Worm (Caenorhabditis elegans) whole organism, L1 larva: ENCODE results near the gene F19C6.3.

Experiments used
- C04F5.9 ChIP-seq: sonication (generic microtip); optimal IDR thresholded peaks from 2 replicates; lab custom pipeline; 2016; ENCODE audit warnings: missing genetic modification characterization, missing compliant biosample characterization
- C34B4.2 ChIP-seq: sonication (generic microtip); optimal IDR thresholded peaks from 2 replicates; lab custom pipeline; 2017; ENCODE audit warnings: mild to moderate bottlenecking, missing genetic modification characterization, missing compliant biosample characterization
- Y116A8C.19 ChIP-seq: sonication (generic microtip); optimal IDR thresholded peaks from 2 replicates; lab custom pipeline; 2016; ENCODE audit warnings: missing compliant biosample characterization, missing genetic modification characterization, borderline replicate concordance
- aha-1 ChIP-seq: fragments of 150-350 bp; optimal IDR thresholded peaks from 2 replicates; lab custom pipeline; 2014; ENCODE audit warnings: missing biosample characterization, missing genetic modification characterization
- aly-2 ChIP-seq: fragments of 150-350 bp; optimal IDR thresholded peaks from 2 replicates; lab custom pipeline; 2014; ENCODE audit warnings: missing biosample characterization, missing genetic modification characterization
- blmp-1 ChIP-seq: fragments of 150-350 bp; optimal IDR thresholded peaks from 2 replicates; lab custom pipeline; 2014; ENCODE audit warnings: missing biosample characterization, missing genetic modification characterization
- ceh-82 ChIP-seq, 3 experiments: fragments of 150-350 bp in 1 of 3; sonication (generic microtip) in 2 of 3; optimal IDR thresholded peaks; 2 replicates each; lab custom pipeline; 2014 to 2017; ENCODE audit warnings: missing biosample characterization in 3 of 3, missing genetic modification characterization in 3 of 3
- ceh-88 ChIP-seq: fragments of 200-800 bp; sonication (Bioruptor generic); IDR thresholded peaks from 2 replicates; pipeline ENCODE4 v1.3.6; 2022; ENCODE audit warnings: missing genetic modification characterization, missing compliant biosample characterization
- ceh-90 ChIP-seq: sonication (generic microtip); optimal IDR thresholded peaks from 2 replicates; lab custom pipeline; 2016; ENCODE audit warnings: missing genetic modification characterization, missing compliant biosample characterization
- dsc-1 ChIP-seq: sonication (generic microtip); optimal IDR thresholded peaks from 2 replicates; lab custom pipeline; 2016; ENCODE audit warnings: mild to moderate bottlenecking, missing genetic modification characterization, missing compliant biosample characterization
- efl-1 ChIP-seq, 4 experiments: fragments of 150-350 bp; optimal IDR thresholded peaks in 3 of 4; peaks in 1 of 4; 1 replicate in 1 of 4; 2 replicates in 3 of 4; lab custom pipeline; 2014; ENCODE audit warnings: missing biosample characterization in 2 of 4, missing genetic modification characterization in 2 of 4, missing genetic modification reagents in 2 of 4
- efl-3 ChIP-seq: fragments of 200-800 bp; sonication (Bioruptor generic); optimal IDR thresholded peaks from 2 replicates; lab custom pipeline; 2018; ENCODE audit warnings: mild to moderate bottlenecking, missing genetic modification characterization, missing compliant biosample characterization
- egl-13 ChIP-seq: sonication (generic microtip); optimal IDR thresholded peaks from 2 replicates; lab custom pipeline; 2016; ENCODE audit warnings: missing genotype, missing genetic modification reagents, missing genetic modification characterization, missing compliant biosample characterization
- ets-5 ChIP-seq: fragments of 200-800 bp; sonication (Bioruptor generic); IDR thresholded peaks from 2 replicates; pipeline ENCODE4 v1.3.6; 2022; ENCODE audit warnings: missing genetic modification characterization, missing compliant biosample characterization
- fkh-10 ChIP-seq: sonication (generic microtip); optimal IDR thresholded peaks from 2 replicates; lab custom pipeline; 2017; ENCODE audit warnings: missing biosample characterization, missing genetic modification reagents, missing genetic modification characterization
- fkh-4 ChIP-seq: sonication (generic microtip); optimal IDR thresholded peaks from 2 replicates; lab custom pipeline; 2016; ENCODE audit warnings: missing compliant biosample characterization, missing genetic modification characterization, borderline replicate concordance
- fos-1 ChIP-seq: fragments of 150-350 bp; optimal IDR thresholded peaks from 2 replicates; lab custom pipeline; 2014; ENCODE audit warnings: missing biosample characterization, missing genetic modification characterization
- hlh-17 ChIP-seq: fragments of 200-800 bp; sonication (Bioruptor generic); optimal IDR thresholded peaks from 2 replicates; lab custom pipeline; 2018; ENCODE audit warnings: missing genetic modification characterization, mild to moderate bottlenecking, missing compliant biosample characterization, moderate library complexity, borderline replicate concordance
- hlh-4 ChIP-seq: sonication (generic microtip); optimal IDR thresholded peaks from 2 replicates; lab custom pipeline; 2016; ENCODE audit warnings: mild to moderate bottlenecking, missing genetic modification characterization, missing compliant biosample characterization
- hpl-2 ChIP-seq: fragments of 150-350 bp; optimal IDR thresholded peaks from 2 replicates; lab custom pipeline; 2014; ENCODE audit warnings: missing biosample characterization, missing genetic modification reagents, missing genetic modification characterization
- isw-1 ChIP-seq: fragments of 200-800 bp; sonication (Bioruptor generic); IDR thresholded peaks from 2 replicates; pipeline ENCODE4 v1.3.6; 2022; ENCODE audit warnings: missing genetic modification characterization, missing compliant biosample characterization
- jun-1 ChIP-seq: fragments of 150-350 bp; optimal IDR thresholded peaks from 2 replicates; lab custom pipeline; 2014; ENCODE audit warnings: missing biosample characterization, missing genetic modification reagents, missing genetic modification characterization
- lin-15B ChIP-seq: fragments of 150-350 bp; sonication (generic microtip); optimal IDR thresholded peaks from 3 replicates; lab custom pipeline; 2014; ENCODE audit warnings: missing biosample characterization, missing genetic modification characterization
- lin-39 ChIP-seq: fragments of 150-350 bp; optimal IDR thresholded peaks from 2 replicates; lab custom pipeline; 2014; ENCODE audit warnings: missing biosample characterization, missing genetic modification reagents, missing genetic modification characterization
- lir-3 ChIP-seq: sonication (generic microtip); optimal IDR thresholded peaks from 2 replicates; lab custom pipeline; 2016; ENCODE audit warnings: mild to moderate bottlenecking, missing genetic modification characterization, moderate library complexity, missing compliant biosample characterization; ENCODE audit not compliant: poor library complexity
- lsy-2 ChIP-seq, 2 experiments: fragments of 150-350 bp; optimal IDR thresholded peaks; 2 replicates each; lab custom pipeline; 2014; ENCODE audit warnings: missing biosample characterization in 2 of 2, missing genetic modification characterization in 2 of 2
- mab-9 ChIP-seq: fragments of 200-800 bp; sonication (Bioruptor generic); IDR thresholded peaks from 2 replicates; pipeline ENCODE4 v1.3.6; 2022; ENCODE audit warnings: missing genetic modification reagents, missing genetic modification characterization, missing compliant biosample characterization
- mdl-1 ChIP-seq, 2 experiments: fragments of 150-350 bp; optimal IDR thresholded peaks; 2 replicates each; lab custom pipeline; 2014 to 2017; ENCODE audit warnings: missing biosample characterization in 2 of 2, missing genetic modification characterization in 2 of 2, inconsistent platforms in 1 of 2
- nhr-11 ChIP-seq: fragments of 150-350 bp; optimal IDR thresholded peaks from 2 replicates; lab custom pipeline; 2014; ENCODE audit warnings: missing biosample characterization, missing genetic modification characterization
- nhr-19 ChIP-seq: fragments of 200-800 bp; sonication (Bioruptor generic); conservative IDR thresholded peaks from 2 replicates; pipeline ENCODE4 v1.3.6; 2022; ENCODE audit warnings: missing genetic modification characterization, missing compliant biosample characterization
- nhr-20 ChIP-seq: sonication (generic microtip); optimal IDR thresholded peaks from 2 replicates; lab custom pipeline; 2016; ENCODE audit warnings: mild to moderate bottlenecking, missing genetic modification characterization, missing compliant biosample characterization
- nhr-47 ChIP-seq: sonication (generic microtip); optimal IDR thresholded peaks from 2 replicates; lab custom pipeline; 2016; ENCODE audit warnings: mild to moderate bottlenecking, missing genetic modification characterization, moderate library complexity, missing compliant biosample characterization
- nhr-76 ChIP-seq: sonication (generic microtip); optimal IDR thresholded peaks from 2 replicates; lab custom pipeline; 2017; ENCODE audit warnings: missing biosample characterization, missing genetic modification characterization
- nhr-77 ChIP-seq: fragments of 150-350 bp; optimal IDR thresholded peaks from 2 replicates; lab custom pipeline; 2014; ENCODE audit warnings: missing biosample characterization, missing genetic modification characterization
- nhr-84 ChIP-seq: sonication (generic microtip); optimal IDR thresholded peaks from 2 replicates; lab custom pipeline; 2017; ENCODE audit warnings: missing biosample characterization, missing genetic modification characterization
- nhr-85 ChIP-seq: sonication (generic microtip); peaks from one replicate; lab custom pipeline; 2016; ENCODE audit warnings: missing genetic modification characterization, inconsistent platforms, missing compliant biosample characterization
- pag-3 ChIP-seq: sonication (generic microtip); optimal IDR thresholded peaks from 2 replicates; lab custom pipeline; 2017; ENCODE audit warnings: missing genetic modification characterization, mild to moderate bottlenecking, missing compliant biosample characterization, antibody characterized with exemption, borderline replicate concordance; ENCODE audit not compliant: insufficient read depth
- skn-1 ChIP-seq: fragments of 150-350 bp; optimal IDR thresholded peaks from 2 replicates; lab custom pipeline; 2014; ENCODE audit warnings: missing biosample characterization, missing genetic modification characterization
- snpc-4 ChIP-seq: fragments of 150-350 bp; optimal IDR thresholded peaks from 2 replicates; lab custom pipeline; 2014; ENCODE audit warnings: missing biosample characterization, missing genetic modification characterization
- sox-4 ChIP-seq: sonication (generic microtip); optimal IDR thresholded peaks from 2 replicates; lab custom pipeline; 2016; ENCODE audit warnings: missing genetic modification characterization, missing compliant biosample characterization
- sptf-1 ChIP-seq: fragments of 150-350 bp; optimal IDR thresholded peaks from 2 replicates; lab custom pipeline; 2014; ENCODE audit warnings: missing biosample characterization, missing genetic modification characterization
- tlp-1 ChIP-seq: fragments of 150-350 bp; optimal IDR thresholded peaks from 2 replicates; lab custom pipeline; 2014; ENCODE audit warnings: missing biosample characterization, missing genetic modification characterization
- unc-130 ChIP-seq: fragments of 150-350 bp; optimal IDR thresholded peaks from 2 replicates; lab custom pipeline; 2017; ENCODE audit warnings: missing biosample characterization, missing genetic modification characterization, inconsistent platforms
- unc-30 ChIP-seq: sonication (generic microtip); optimal IDR thresholded peaks from 2 replicates; lab custom pipeline; 2017; ENCODE audit warnings: missing biosample characterization, missing genetic modification characterization
- unc-62 ChIP-seq: fragments of 150-350 bp; optimal IDR thresholded peaks from 2 replicates; lab custom pipeline; 2014; ENCODE audit warnings: missing biosample characterization, missing genetic modification reagents, missing genetic modification characterization
- unc-86 ChIP-seq: sonication (generic microtip); optimal IDR thresholded peaks from 2 replicates; lab custom pipeline; 2016; ENCODE audit warnings: missing genetic modification characterization, missing compliant biosample characterization
- vab-15 ChIP-seq: sonication (generic microtip); optimal IDR thresholded peaks from 2 replicates; lab custom pipeline; 2017; ENCODE audit warnings: missing genotype, mild to moderate bottlenecking, missing genetic modification characterization, missing compliant biosample characterization
- xbp-1 ChIP-seq: sonication (generic microtip); optimal IDR thresholded peaks from 2 replicates; lab custom pipeline; 2016; ENCODE audit warnings: missing genetic modification characterization, missing compliant biosample characterization
- zag-1 ChIP-seq: fragments of 150-350 bp; optimal IDR thresholded peaks from 2 replicates; lab custom pipeline; 2014; ENCODE audit warnings: missing biosample characterization, missing genetic modification characterization
- ztf-11 ChIP-seq, 2 experiments: sonication (generic microtip); optimal IDR thresholded peaks; 2 replicates each; lab custom pipeline; 2016 to 2017; ENCODE audit warnings: missing genetic modification characterization in 2 of 2, missing biosample characterization in 1 of 2, missing compliant biosample characterization in 1 of 2

The F19C6.3 gene

ce11 chrX:9999599-10000201, 8.9 kb downstream of the F19C6.3 start (continued):
- TF ChIP-seq lsy-2 (tag; optimal IDR thresholded peaks at IDR 0.05; lab: Kevin White, UChicago) (peak; percentile 62 to 72), nhr-19 (peak; percentile 70), fkh-4 (tag; lab: Kevin White, UChicago) (peak; percentile 57), Y116A8C.19 (tag; lab: Kevin White, UChicago) (no peak), sptf-1 (tag; lab: Kevin White, UChicago) (no peak), efl-1 (optimal IDR thresholded peaks at IDR 0.05; lab: Kevin White, UChicago) (peak; percentile 45 to 50), efl-1 (GFP tag; optimal IDR thresholded peaks at IDR 0.05 in 1 of 2; lab: Kevin White, UChicago) (peak; percentile 9 to 94), C34B4.2 (tag; lab: Kevin White, UChicago) (no peak), ztf-11 (tag; optimal IDR thresholded peaks at IDR 0.05; lab: Kevin White, UChicago) (peak in 1 of 2 experiments; percentile 24), sox-4 (no peak), isw-1 (GFP tag; lab: Robert Waterston, UW) (peak; percentile 53; the same call in 1 of the 2 replicates), aly-2 (no peak), fkh-10 (GFP tag; lab: Kevin White, UChicago) (peak; percentile 56), unc-86 (tag; lab: Kevin White, UChicago) (peak; percentile 71), tlp-1 (tag; lab: Kevin White, UChicago) (no peak), nhr-11 (tag; lab: Kevin White, UChicago) (no peak), efl-3 (GFP tag; lab: Kevin White, UChicago) (no peak), nhr-85 (tag; lab: Kevin White, UChicago) (peak; percentile 92), mab-9 (GFP tag; lab: Robert Waterston, UW) (peak; percentile 62), lin-15B (tag; lab: Kevin White, UChicago) (no peak), hlh-17 (no peak), hpl-2 (no peak), unc-130 (tag; lab: Kevin White, UChicago) (no peak), lin-39 (tag; lab: Kevin White, UChicago) (no peak), unc-62 (GFP tag; lab: Kevin White, UChicago) (no peak), nhr-20 (peak; percentile 77), xbp-1 (tag; lab: Kevin White, UChicago) (peak; percentile 71), fos-1 (tag; lab: Kevin White, UChicago) (no peak), unc-30 (tag; lab: Kevin White, UChicago) (no peak), ceh-82 (tag; optimal IDR thresholded peaks at IDR 0.05; lab: Kevin White, UChicago) (peak; percentile 27 to 75 (median 36)), blmp-1 (peak; percentile 58), snpc-4 (peak; percentile 31), lir-3 (peak; percentile 20)

DNA sequence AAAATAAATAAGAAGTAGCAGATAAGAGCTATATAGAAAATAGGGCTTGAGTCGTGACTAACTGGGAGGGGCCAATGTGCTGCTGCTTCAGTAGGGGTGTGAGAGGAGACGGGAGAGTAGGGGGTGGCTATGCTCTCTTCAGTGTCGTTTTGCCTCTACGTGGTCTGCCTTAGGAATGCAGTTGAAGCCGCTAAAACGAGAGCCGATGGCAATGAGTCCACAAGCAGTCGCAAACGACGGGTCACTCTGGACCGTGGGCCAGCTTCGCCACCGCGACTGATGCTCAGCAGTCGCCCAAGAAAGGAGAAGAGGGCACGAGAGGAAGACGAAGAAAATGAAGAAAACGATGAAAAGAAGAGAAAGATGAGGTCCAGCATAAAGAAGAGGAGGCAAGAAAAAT, 9.4 kb downstream of the F19C6.3 start, which contains the start of gene grk-1:
TSS of gene grk-1 (minus strand) at position 17 of the 400 bp plus-strand sequence.
- no peak for TF ChIP-seq nhr-77 (tag; lab: Kevin White, UChicago)
- no peak for TF ChIP-seq ets-5 (GFP tag; lab: Robert Waterston, UW)
- TF ChIP-seq zag-1, result no peak
- no peak for TF ChIP-seq ceh-90 (tag; lab: Kevin White, UChicago)
- no peak for TF ChIP-seq nhr-76 (tag; lab: Kevin White, UChicago)
- no peak for TF ChIP-seq hlh-4
- no peak for TF ChIP-seq mdl-1 (tag; optimal IDR thresholded peaks at IDR 0.05; lab: Kevin White, UChicago)
- no peak for TF ChIP-seq skn-1 (tag; lab: Kevin White, UChicago)
- peak; percentile 23 for TF ChIP-seq egl-13 (tag; lab: Kevin White, UChicago)
- no peak for TF ChIP-seq C34B4.2 (tag; lab: Kevin White, UChicago)
- TF ChIP-seq C04F5.9, result no peak
- no peak for TF ChIP-seq nhr-84 (tag; lab: Kevin White, UChicago)
- TF ChIP-seq unc-130 (tag; lab: Kevin White, UChicago), result no peak
- TF ChIP-seq efl-1 (optimal IDR thresholded peaks at IDR 0.05; lab: Kevin White, UChicago), result no peak
- no peak for TF ChIP-seq efl-1 (GFP tag; optimal IDR thresholded peaks at IDR 0.05 in 1 of 2; lab: Kevin White, UChicago)
- no peak for TF ChIP-seq vab-15
- peak; percentile 50 for TF ChIP-seq dsc-1
- no peak for TF ChIP-seq efl-3 (GFP tag; lab: Kevin White, UChicago)
- TF ChIP-seq nhr-47, result peak; percentile 26
- TF ChIP-seq lin-15B (tag; lab: Kevin White, UChicago), result no peak
- TF ChIP-seq unc-30 (tag; lab: Kevin White, UChicago), result no peak
- no peak for TF ChIP-seq aha-1 (tag; lab: Kevin White, UChicago)
- no peak for TF ChIP-seq Y116A8C.19 (tag; lab: Kevin White, UChicago)
- TF ChIP-seq unc-86 (tag; lab: Kevin White, UChicago), result peak; percentile 40
- TF ChIP-seq hlh-17, result no peak
- no peak for TF ChIP-seq blmp-1
- peak; percentile 55 for TF ChIP-seq fkh-10 (GFP tag; lab: Kevin White, UChicago)
- no peak for TF ChIP-seq unc-62 (GFP tag; lab: Kevin White, UChicago)
- TF ChIP-seq pag-3 (tag; lab: Kevin White, UChicago), result no peak
- TF ChIP-seq jun-1 (tag; lab: Kevin White, UChicago), result no peak
- TF ChIP-seq ceh-88 (GFP tag; lab: Robert Waterston, UW), result no peak
